Worm (Caenorhabditis elegans) whole organism, mixed stage, embryonic: ENCODE measurements around the gene K09C4.2.
A peak's percentile ranks its signal among the peaks of the same experiment; 100 is the strongest.

Source experiments
- M03D4.4 ChIP-seq: sonication (generic microtip); optimal IDR thresholded peaks from 2 replicates; lab custom pipeline; 2017; ENCODE audit warnings: mild to moderate bottlenecking, missing genetic modification characterization, missing compliant biosample characterization
- bed-3 ChIP-seq: fragments of 200-800 bp; sonication (Bioruptor generic); optimal IDR thresholded peaks from 3 replicates; lab custom pipeline; 2018; ENCODE audit warnings: mild to moderate bottlenecking, missing genetic modification characterization, moderate library complexity, missing compliant biosample characterization
- blmp-1 ChIP-seq: fragments of 150-350 bp; optimal IDR thresholded peaks from 2 replicates; lab custom pipeline; 2014; ENCODE audit warnings: missing biosample characterization, missing genetic modification characterization
- ceh-39 ChIP-seq: fragments of 150-350 bp; optimal IDR thresholded peaks from 2 replicates; lab custom pipeline; 2014; ENCODE audit warnings: missing biosample characterization, missing genetic modification characterization
- ceh-43 ChIP-seq: fragments of 200-800 bp; sonication (Bioruptor generic); optimal IDR thresholded peaks from 2 replicates; lab custom pipeline; 2018; ENCODE audit warnings: mild to moderate bottlenecking, missing genetic modification characterization, moderate library complexity, missing compliant biosample characterization
- ceh-83 ChIP-seq: fragments of 200-800 bp; sonication (Bioruptor generic); optimal IDR thresholded peaks from 2 replicates; lab custom pipeline; 2018; ENCODE audit warnings: mild to moderate bottlenecking, missing genetic modification characterization, missing compliant biosample characterization
- ces-1 ChIP-seq: fragments of 150-350 bp; optimal IDR thresholded peaks from 2 replicates; lab custom pipeline; 2014; ENCODE audit warnings: missing biosample characterization, missing genetic modification reagents, missing genetic modification characterization
- cnd-1 ChIP-seq: fragments of 200-800 bp; sonication (Bioruptor generic); optimal IDR thresholded peaks from 2 replicates; lab custom pipeline; 2018; ENCODE audit warnings: mild to moderate bottlenecking, missing genetic modification characterization, missing compliant biosample characterization
- drap-1 ChIP-seq: fragments of 200-800 bp; sonication (Bioruptor generic); optimal IDR thresholded peaks from 3 replicates; lab custom pipeline; 2018; ENCODE audit warnings: mild to moderate bottlenecking, missing genetic modification characterization, missing compliant biosample characterization
- elt-1 ChIP-seq: sonication (generic microtip); optimal IDR thresholded peaks from 2 replicates; lab custom pipeline; 2017; ENCODE audit warnings: missing genetic modification characterization, mild to moderate bottlenecking, missing compliant biosample characterization, antibody characterized with exemption, moderate library complexity, borderline replicate concordance; ENCODE audit not compliant: insufficient read depth
- elt-3 ChIP-seq: fragments of 150-350 bp; optimal IDR thresholded peaks from 2 replicates; lab custom pipeline; 2014; ENCODE audit warnings: missing biosample characterization, missing genetic modification characterization
- flh-1 ChIP-seq: fragments of 200-800 bp; sonication (Bioruptor generic); optimal IDR thresholded peaks from 2 replicates; lab custom pipeline; 2018; ENCODE audit warnings: mild to moderate bottlenecking, missing genetic modification characterization, moderate library complexity, missing compliant biosample characterization
- ham-2 ChIP-seq: fragments of 200-800 bp; sonication (Bioruptor generic); optimal IDR thresholded peaks from 2 replicates; lab custom pipeline; 2018; ENCODE audit warnings: mild to moderate bottlenecking, missing genetic modification characterization, missing compliant biosample characterization
- hlh-1 ChIP-seq: fragments of 150-350 bp; optimal IDR thresholded peaks from 2 replicates; lab custom pipeline; 2014; ENCODE audit warnings: missing biosample characterization, missing genetic modification reagents, missing genetic modification characterization
- lin-13 ChIP-seq: fragments of 150-350 bp; optimal IDR thresholded peaks from 2 replicates; lab custom pipeline; 2014; ENCODE audit warnings: missing biosample characterization, missing genetic modification characterization
- lin-32 ChIP-seq: fragments of 200-800 bp; sonication (Bioruptor generic); optimal IDR thresholded peaks from 2 replicates; lab custom pipeline; 2018; ENCODE audit warnings: mild to moderate bottlenecking, missing genetic modification characterization, missing compliant biosample characterization
- lsy-2 ChIP-seq: fragments of 150-350 bp; optimal IDR thresholded peaks from 2 replicates; lab custom pipeline; 2014; ENCODE audit warnings: missing biosample characterization, missing genetic modification characterization
- mab-5 ChIP-seq: fragments of 150-350 bp; optimal IDR thresholded peaks from 2 replicates; lab custom pipeline; 2014; ENCODE audit warnings: missing biosample characterization, missing genetic modification characterization
- mep-1 ChIP-seq: fragments of 150-350 bp; optimal IDR thresholded peaks from 2 replicates; lab custom pipeline; 2017; ENCODE audit warnings: missing biosample characterization, missing genetic modification reagents, missing genetic modification characterization, inconsistent platforms
- mls-2 ChIP-seq: sonication (generic microtip); optimal IDR thresholded peaks from 2 replicates; lab custom pipeline; 2016; ENCODE audit warnings: mild to moderate bottlenecking, missing genetic modification characterization, moderate library complexity, missing compliant biosample characterization
- nhr-12 ChIP-seq: fragments of 150-350 bp; optimal IDR thresholded peaks from 2 replicates; lab custom pipeline; 2014; ENCODE audit warnings: missing biosample characterization, missing genetic modification characterization
- nhr-2 ChIP-seq: fragments of 150-350 bp; optimal IDR thresholded peaks from 2 replicates; lab custom pipeline; 2014; ENCODE audit warnings: missing biosample characterization, missing genetic modification characterization
- nhr-237 ChIP-seq: fragments of 150-350 bp; optimal IDR thresholded peaks from 2 replicates; lab custom pipeline; 2014; ENCODE audit warnings: missing biosample characterization, missing genetic modification characterization
- nhr-28 ChIP-seq: fragments of 150-350 bp; optimal IDR thresholded peaks from 2 replicates; lab custom pipeline; 2014; ENCODE audit warnings: missing biosample characterization, missing genetic modification characterization
- nhr-76 ChIP-seq: sonication (generic microtip); optimal IDR thresholded peaks from 2 replicates; lab custom pipeline; 2017; ENCODE audit warnings: missing biosample characterization, missing genetic modification characterization
- pha-4 ChIP-seq: fragments of 150-350 bp; optimal IDR thresholded peaks from 2 replicates; lab custom pipeline; 2018; ENCODE audit warnings: missing biosample characterization, missing genetic modification reagents, missing genetic modification characterization
- sem-2 ChIP-seq: fragments of 200-800 bp; sonication (Bioruptor generic); optimal IDR thresholded peaks from 2 replicates; lab custom pipeline; 2018; ENCODE audit warnings: mild to moderate bottlenecking, missing genetic modification characterization, missing compliant biosample characterization
- snpc-4 ChIP-seq: fragments of 150-350 bp; optimal IDR thresholded peaks from 2 replicates; lab custom pipeline; 2014; ENCODE audit warnings: missing biosample characterization, missing genetic modification characterization
- sptf-1 ChIP-seq: sonication (generic microtip); optimal IDR thresholded peaks from 2 replicates; lab custom pipeline; 2017; ENCODE audit warnings: mild to moderate bottlenecking, missing genetic modification characterization, moderate library complexity, missing compliant biosample characterization
- tbx-8 ChIP-seq: fragments of 200-800 bp; sonication (Bioruptor generic); optimal IDR thresholded peaks from 2 replicates; lab custom pipeline; 2018; ENCODE audit warnings: mild to moderate bottlenecking, missing genetic modification characterization, moderate library complexity, missing compliant biosample characterization
- unc-120 ChIP-seq: sonication (generic microtip); optimal IDR thresholded peaks from 2 replicates; lab custom pipeline; 2017; ENCODE audit warnings: missing genetic modification characterization, missing compliant biosample characterization; ENCODE audit not compliant: poor library complexity, severe bottlenecking
- unc-39 ChIP-seq: fragments of 150-350 bp; optimal IDR thresholded peaks from 2 replicates; lab custom pipeline; 2014; ENCODE audit warnings: missing biosample characterization, missing genetic modification characterization
- unc-62 ChIP-seq: fragments of 150-350 bp; optimal IDR thresholded peaks from 2 replicates; lab custom pipeline; 2014; ENCODE audit warnings: missing biosample characterization, missing genetic modification reagents, missing genetic modification characterization
- zip-8 ChIP-seq: fragments of 150-350 bp; optimal IDR thresholded peaks from 2 replicates; lab custom pipeline; 2014; ENCODE audit warnings: missing biosample characterization, missing genetic modification characterization
- ztf-11 ChIP-seq: fragments of 150-350 bp; optimal IDR thresholded peaks from 2 replicates; lab custom pipeline; 2014; ENCODE audit warnings: missing biosample characterization, missing genetic modification characterization

The K09C4.2 gene

ce11 chrX:3300582-3300981 lies 4.3 kb downstream of the K09C4.2 start:
- TF ChIP-seq cnd-1 (tag; lab: Kevin White, UChicago) (no peak), elt-3 (tag; lab: Kevin White, UChicago) (no peak), sem-2 (no peak), sptf-1 (no peak), lin-32 (GFP tag; lab: Kevin White, UChicago) (no peak), blmp-1 (tag; lab: Kevin White, UChicago) (no peak), nhr-28 (no peak), lin-13 (tag; lab: Kevin White, UChicago) (no peak), unc-120 (no peak), tbx-8 (GFP tag; lab: Kevin White, UChicago) (no peak)

ce11 chrX:3301770-3302169 lies 5.5 kb downstream of the K09C4.2 start, which contains the start of gene F11D5.5:
F11D5.5 (plus strand) TSS chrX:3302070.
- TF ChIP-seq pha-4 (tag; lab: Kevin White, UChicago) (no peak), lin-32 (GFP tag; lab: Kevin White, UChicago) (no peak), flh-1 (no peak), nhr-28 (no peak), ceh-83 (GFP tag; lab: Kevin White, UChicago) (no peak), unc-120 (no peak), mep-1 (no peak), mls-2 (tag; lab: Kevin White, UChicago) (no peak), nhr-76 (tag; lab: Kevin White, UChicago) (no peak), elt-3 (tag; lab: Kevin White, UChicago) (no peak), nhr-2 (tag; lab: Kevin White, UChicago) (no peak), zip-8 (tag; lab: Kevin White, UChicago) (no peak), unc-62 (GFP tag; lab: Kevin White, UChicago) (no peak), M03D4.4 (tag; lab: Kevin White, UChicago) (no peak), ces-1 (GFP tag; lab: Kevin White, UChicago) (no peak), elt-1 (no peak)

DNA sequence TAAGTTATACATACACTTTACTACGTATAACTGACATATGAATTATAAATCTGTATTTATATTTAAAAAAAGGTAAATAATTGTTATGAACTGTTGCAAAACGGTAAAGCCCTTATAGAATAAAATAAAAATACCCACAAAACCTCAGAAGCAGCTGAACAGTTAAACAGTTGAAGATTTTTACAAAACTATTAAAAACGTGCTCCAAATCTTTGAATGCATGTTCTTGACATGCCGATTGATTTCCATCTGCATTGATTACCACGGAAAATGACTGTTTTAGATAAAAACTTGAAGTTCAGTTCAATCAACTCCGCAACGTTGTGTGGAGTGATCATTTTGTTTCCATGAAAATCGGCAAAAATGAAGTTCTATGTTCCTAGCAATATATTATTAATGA lies 7.8 kb downstream of the K09C4.2 start, which contains the start of gene F11D5.7:
Gene F11D5.7, plus strand, starts transcription at position 301 of the 400 bp plus-strand sequence.
- TF ChIP-seq tbx-8 (GFP tag; lab: Kevin White, UChicago) = no peak
- no peak for TF ChIP-seq mep-1
- no peak for TF ChIP-seq M03D4.4 (tag; lab: Kevin White, UChicago)
- no peak for TF ChIP-seq unc-120
- no peak for TF ChIP-seq lin-32 (GFP tag; lab: Kevin White, UChicago)
- no peak for TF ChIP-seq elt-3 (tag; lab: Kevin White, UChicago)
- no peak for TF ChIP-seq drap-1 (GFP tag; lab: Kevin White, UChicago)
- no peak for TF ChIP-seq blmp-1 (tag; lab: Kevin White, UChicago)
- TF ChIP-seq bed-3 (GFP tag; lab: Kevin White, UChicago) = no peak
- TF ChIP-seq ceh-39 (tag; lab: Kevin White, UChicago) = no peak
- TF ChIP-seq nhr-2 (tag; lab: Kevin White, UChicago) = no peak
- TF ChIP-seq nhr-28 = no peak
- TF ChIP-seq ham-2 (GFP tag; lab: Kevin White, UChicago) = no peak
- TF ChIP-seq nhr-237 = no peak
- TF ChIP-seq mls-2 (tag; lab: Kevin White, UChicago) = no peak
- no peak for TF ChIP-seq snpc-4 (tag; lab: Kevin White, UChicago)

DNA sequence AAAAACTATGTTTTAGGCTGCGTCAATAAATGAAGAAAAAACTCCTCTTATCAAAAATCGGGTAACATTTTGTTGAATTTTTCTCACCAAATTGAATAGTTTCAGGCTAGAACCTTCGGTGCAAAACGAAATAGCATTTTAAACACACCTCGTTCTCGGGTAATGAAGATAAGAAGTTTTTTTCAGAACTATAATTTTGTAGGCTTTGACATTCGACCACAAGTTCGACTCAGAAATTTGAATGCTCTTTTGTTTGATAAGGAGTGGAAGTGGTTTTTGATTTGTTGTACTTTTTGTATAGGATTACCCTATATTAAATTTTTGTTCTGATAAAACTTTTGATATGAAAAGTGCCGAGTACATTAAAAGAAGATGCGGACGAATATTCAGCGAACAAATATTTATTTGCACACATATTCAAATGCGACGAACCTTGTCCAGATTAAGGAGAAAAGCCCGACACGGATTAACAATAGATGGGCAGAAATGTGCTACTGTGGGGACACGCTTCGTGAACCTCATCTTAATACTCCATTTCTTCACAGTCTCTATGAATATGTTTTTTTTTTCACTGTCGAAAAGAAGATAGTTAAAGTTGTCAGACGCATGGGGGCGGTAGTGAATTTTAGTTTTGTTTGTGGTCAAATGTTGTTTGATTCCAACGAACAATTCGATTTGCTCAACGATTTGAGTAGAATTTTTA lies 10.5 kb downstream of the K09C4.2 start:
- TF ChIP-seq pha-4 (tag; lab: Kevin White, UChicago) (peak; percentile 53), ztf-11 (no peak), lsy-2 (no peak)

DNA sequence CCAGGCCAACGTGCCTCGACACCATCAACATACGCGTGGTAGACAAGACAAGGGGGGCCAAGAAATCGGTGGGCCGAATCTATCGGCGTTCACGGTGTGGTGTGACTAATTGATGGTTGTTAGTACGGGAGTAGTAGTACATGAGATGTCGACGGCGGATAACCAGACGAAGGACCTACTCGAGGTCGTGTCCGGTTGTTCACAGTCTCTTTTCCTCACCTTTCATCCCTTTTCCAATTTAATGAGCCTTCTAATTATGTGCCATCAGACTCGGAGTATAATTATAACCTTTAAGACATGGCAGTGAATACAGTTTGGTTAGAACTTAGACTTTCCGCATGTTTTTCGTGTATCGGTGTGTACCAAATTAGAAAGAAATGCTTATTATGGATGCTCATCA lies 14.4 kb downstream of the K09C4.2 start:
- TF ChIP-seq mls-2 (tag; lab: Kevin White, UChicago) (peak; percentile 35), sptf-1 (peak; percentile 44), snpc-4 (tag; lab: Kevin White, UChicago) (no peak), nhr-237 (no peak), lin-13 (tag; lab: Kevin White, UChicago) (no peak), mab-5 (tag; lab: Kevin White, UChicago) (no peak), elt-1 (no peak), nhr-12 (tag; lab: Kevin White, UChicago) (no peak), unc-120 (no peak), ceh-39 (tag; lab: Kevin White, UChicago) (no peak), pha-4 (tag; lab: Kevin White, UChicago) (no peak), ceh-43 (peak; percentile 63), zip-8 (tag; lab: Kevin White, UChicago) (no peak), drap-1 (GFP tag; lab: Kevin White, UChicago) (no peak), hlh-1 (tag; lab: Kevin White, UChicago) (no peak), ces-1 (GFP tag; lab: Kevin White, UChicago) (no peak), ztf-11 (no peak), nhr-2 (tag; lab: Kevin White, UChicago) (peak; percentile 90), sem-2 (no peak), nhr-28 (no peak), cnd-1 (tag; lab: Kevin White, UChicago) (no peak), unc-39 (tag; lab: Kevin White, UChicago) (no peak), nhr-76 (tag; lab: Kevin White, UChicago) (no peak)
- TF ChIP-seq, all 35 proteins: peak for 4
